Fruit fly (Drosophila melanogaster) whole organism, adult: Measurements from ENCODE around the gene ND-15.
A peak's percentile ranks its signal among the peaks of the same experiment; 100 is the strongest.

ENCODE experiments used
- CG11617 ChIP-seq: fragments of 200-800 bp; sonication (Bioruptor generic); optimal IDR thresholded peaks from 2 replicates; lab custom pipeline; 2017; ENCODE audit warnings: mild to moderate bottlenecking, missing biosample characterization, missing genetic modification reagents, missing genetic modification characterization
- CG12768 ChIP-seq: fragments of 200-800 bp; sonication (Bioruptor generic); optimal IDR thresholded peaks from 2 replicates; lab custom pipeline; 2017; ENCODE audit warnings: missing biosample characterization, missing genetic modification characterization, mild to moderate bottlenecking, moderate library complexity, missing genetic modification reagents
- CG14711 ChIP-seq: fragments of 200-800 bp; sonication (Bioruptor generic); optimal IDR thresholded peaks from 2 replicates; lab custom pipeline; 2018; ENCODE audit warnings: missing biosample characterization, mild to moderate bottlenecking, missing genetic modification characterization, moderate library complexity
- CG1620 ChIP-seq: fragments of 200-800 bp; sonication (Bioruptor generic); optimal IDR thresholded peaks from 2 replicates; lab custom pipeline; 2016; ENCODE audit warnings: missing biosample characterization, missing genetic modification characterization
- CG33017 ChIP-seq: fragments of 200-800 bp; sonication (Bioruptor generic); optimal IDR thresholded peaks from 2 replicates; lab custom pipeline; 2018; ENCODE audit warnings: missing biosample characterization, mild to moderate bottlenecking, missing genetic modification characterization, moderate library complexity
- CG5204 ChIP-seq: fragments of 200-800 bp; sonication (Bioruptor generic); optimal IDR thresholded peaks from 2 replicates; lab custom pipeline; 2016; ENCODE audit warnings: missing biosample characterization, missing genetic modification characterization
- CG7045 ChIP-seq: fragments of 200-800 bp; sonication (Bioruptor generic); optimal IDR thresholded peaks from 2 replicates; lab custom pipeline; 2017; ENCODE audit warnings: missing biosample characterization, mild to moderate bottlenecking, missing genetic modification characterization
- CG7101 ChIP-seq: fragments of 200-800 bp; sonication (Bioruptor generic); optimal IDR thresholded peaks from 2 replicates; lab custom pipeline; 2018; ENCODE audit warnings: missing biosample characterization, mild to moderate bottlenecking, missing genetic modification characterization, moderate library complexity
- Clk ChIP-seq: fragments of 200-800 bp; sonication (Bioruptor generic); optimal IDR thresholded peaks from 2 replicates; lab custom pipeline; 2017; ENCODE audit warnings: missing biosample characterization, missing genetic modification characterization
- Crg-1 ChIP-seq: fragments of 200-800 bp; sonication (Bioruptor generic); optimal IDR thresholded peaks from 2 replicates; lab custom pipeline; 2016; ENCODE audit warnings: missing biosample characterization, missing genetic modification characterization
- Hr96 ChIP-seq: fragments of 200-800 bp; sonication (Bioruptor generic); optimal IDR thresholded peaks from 2 replicates; lab custom pipeline; 2016; ENCODE audit warnings: missing biosample characterization, missing genetic modification characterization
- Mnt ChIP-seq: fragments of 200-800 bp; sonication (Bioruptor generic); optimal IDR thresholded peaks from 2 replicates; lab custom pipeline; 2016; ENCODE audit warnings: missing biosample characterization, mild to moderate bottlenecking, missing genetic modification characterization
- bab1 ChIP-seq: fragments of 200-800 bp; sonication (Bioruptor generic); optimal IDR thresholded peaks from 3 replicates; lab custom pipeline; 2019; ENCODE audit warnings: missing biosample characterization, mild to moderate bottlenecking, missing genetic modification characterization, moderate library complexity
- cic ChIP-seq: fragments of 200-800 bp; sonication (Bioruptor generic); optimal IDR thresholded peaks from 2 replicates; lab custom pipeline; 2017; ENCODE audit warnings: missing biosample characterization, mild to moderate bottlenecking, missing genetic modification characterization, moderate library complexity
- cnc ChIP-seq, 2 experiments: fragments of >200 bp; optimal IDR thresholded peaks; 2 replicates each; lab custom pipeline; 2017
- kay ChIP-seq: fragments of 200-800 bp; sonication (Bioruptor generic); peaks from one replicate; lab custom pipeline; 2016; ENCODE audit warnings: missing biosample characterization, missing genetic modification characterization, borderline replicate concordance
- ovo ChIP-seq: fragments of 200-800 bp; sonication (Bioruptor generic); optimal IDR thresholded peaks from 2 replicates; lab custom pipeline; 2016; ENCODE audit warnings: missing biosample characterization, missing genetic modification characterization
- pad ChIP-seq: fragments of 200-800 bp; sonication (Bioruptor generic); optimal IDR thresholded peaks from 3 replicates; lab custom pipeline; 2017; ENCODE audit warnings: missing biosample characterization, missing genetic modification characterization, mild to moderate bottlenecking, moderate library complexity, missing genetic modification reagents
- tj ChIP-seq: fragments of 200-800 bp; sonication (Bioruptor generic); optimal IDR thresholded peaks from 3 replicates; lab custom pipeline; 2017; ENCODE audit warnings: missing biosample characterization, mild to moderate bottlenecking, missing genetic modification characterization, moderate library complexity
- toe ChIP-seq: fragments of 200-800 bp; sonication (Bioruptor generic); optimal IDR thresholded peaks from 2 replicates; lab custom pipeline; 2016; ENCODE audit warnings: missing biosample characterization, missing genetic modification characterization

ND-15 gene

dm6 chr2L:82080-82479 lies 32.4 kb upstream of the ND-15 start:
- peak; percentile 42 for TF ChIP-seq cic (GFP tag; lab: Kevin White, UChicago)
- TF ChIP-seq CG12768: no peak
- TF ChIP-seq tj (GFP tag; lab: Kevin White, UChicago): no peak
- TF ChIP-seq CG1620 (GFP tag; lab: Kevin White, UChicago): no peak
- peak; percentile 13 for TF ChIP-seq Mnt
- TF ChIP-seq toe (GFP tag; lab: Kevin White, UChicago): no peak
- TF ChIP-seq CG7045 (GFP tag; lab: Kevin White, UChicago): no peak

- TF ChIP-seq Hr96 (GFP tag; lab: Kevin White, UChicago): no peak
- TF ChIP-seq Mnt: no peak
- TF ChIP-seq CG7045 (GFP tag; lab: Kevin White, UChicago): no peak
- peak; percentile 11 for TF ChIP-seq CG12768
- TF ChIP-seq cnc (optimal IDR thresholded peaks at IDR 0.05; lab: Kevin White, UChicago): no peak
These were observed 29.4 kb upstream of the ND-15 start for dm6 chr2L:85099-85498.

- TF ChIP-seq cic (GFP tag; lab: Kevin White, UChicago) (peak; percentile 84), kay (GFP tag; lab: Kevin White, UChicago) (no peak), CG11617 (GFP tag; lab: Kevin White, UChicago) (no peak), CG14711 (no peak)
These were observed 28.8 kb upstream of the ND-15 start for dm6 chr2L:85701-86100.

- TF ChIP-seq cnc (optimal IDR thresholded peaks at IDR 0.05; lab: Kevin White, UChicago) (no peak), Mnt (peak; percentile 94), Clk (GFP tag; lab: Kevin White, UChicago) (peak; percentile 12), kay (GFP tag; lab: Kevin White, UChicago) (no peak), tj (GFP tag; lab: Kevin White, UChicago) (no peak), CG33017 (tag; lab: Kevin White, UChicago) (peak; percentile 80), CG14711 (peak; percentile 71), CG1620 (GFP tag; lab: Kevin White, UChicago) (no peak), CG12768 (peak; percentile 72), CG7045 (GFP tag; lab: Kevin White, UChicago) (peak; percentile 62), CG7101 (tag; lab: Kevin White, UChicago) (peak; percentile 72), Hr96 (GFP tag; lab: Kevin White, UChicago) (no peak), bab1 (GFP tag; lab: Kevin White, UChicago) (peak; percentile 62), toe (GFP tag; lab: Kevin White, UChicago) (no peak), cic (GFP tag; lab: Kevin White, UChicago) (peak; percentile 87), Crg-1 (GFP tag; lab: Kevin White, UChicago) (no peak), ovo (no peak), pad (GFP tag; lab: Kevin White, UChicago) (peak; percentile 56), CG11617 (GFP tag; lab: Kevin White, UChicago) (peak; percentile 64), CG5204 (GFP tag; lab: Kevin White, UChicago) (peak; percentile 14)
These were observed 27.2 kb upstream of the ND-15 start, which contains the start of gene net for dm6 chr2L:87255-87723. Gene net (minus strand): TSS chr2L:87387.

dm6 chr2L:88528-88927 lies 26.0 kb upstream of the ND-15 start:
- TF ChIP-seq cic (GFP tag; lab: Kevin White, UChicago): no peak
- TF ChIP-seq pad (GFP tag; lab: Kevin White, UChicago): no peak
- no peak for TF ChIP-seq CG11617 (GFP tag; lab: Kevin White, UChicago)
- no peak for TF ChIP-seq CG7045 (GFP tag; lab: Kevin White, UChicago)
- no peak for TF ChIP-seq CG14711
- TF ChIP-seq bab1 (GFP tag; lab: Kevin White, UChicago): no peak
- no peak for TF ChIP-seq Hr96 (GFP tag; lab: Kevin White, UChicago)
- no peak for TF ChIP-seq CG33017 (tag; lab: Kevin White, UChicago)
- no peak for TF ChIP-seq Mnt
- no peak for TF ChIP-seq CG7101 (tag; lab: Kevin White, UChicago)
- no peak for TF ChIP-seq tj (GFP tag; lab: Kevin White, UChicago)
- TF ChIP-seq Clk (GFP tag; lab: Kevin White, UChicago): no peak
- TF ChIP-seq CG5204 (GFP tag; lab: Kevin White, UChicago): no peak
- no peak for TF ChIP-seq CG1620 (GFP tag; lab: Kevin White, UChicago)
- TF ChIP-seq CG12768: no peak
- no peak for TF ChIP-seq ovo
- no peak for TF ChIP-seq cnc (optimal IDR thresholded peaks at IDR 0.05; lab: Kevin White, UChicago)
- TF ChIP-seq Crg-1 (GFP tag; lab: Kevin White, UChicago): no peak
- no peak for TF ChIP-seq toe (GFP tag; lab: Kevin White, UChicago)
- no peak for TF ChIP-seq kay (GFP tag; lab: Kevin White, UChicago)

dm6 chr2L:89158-89557 lies 25.4 kb upstream of the ND-15 start:
- no peak for TF ChIP-seq tj (GFP tag; lab: Kevin White, UChicago)

dm6 chr2L:90081-90480 lies 24.4 kb upstream of the ND-15 start:
- TF ChIP-seq CG12768 (no peak), bab1 (GFP tag; lab: Kevin White, UChicago) (no peak), CG33017 (tag; lab: Kevin White, UChicago) (no peak), tj (GFP tag; lab: Kevin White, UChicago) (no peak), CG14711 (no peak), kay (GFP tag; lab: Kevin White, UChicago) (no peak), Hr96 (GFP tag; lab: Kevin White, UChicago) (no peak), CG5204 (GFP tag; lab: Kevin White, UChicago) (no peak), cic (GFP tag; lab: Kevin White, UChicago) (no peak)
